Fruit fly (Drosophila melanogaster) whole organism, embryonic: ENCODE results near the gene Rab9Db.

ENCODE experiments used
- B-H1 ChIP-seq: fragments of 200-800 bp; sonication (Bioruptor generic); IDR thresholded peaks from 3 replicates; pipeline ENCODE4 v1.3.6; 2022; ENCODE audit warnings: missing biosample characterization, missing genetic modification characterization
- CG10431 ChIP-seq: fragments of 200-800 bp; sonication (Bioruptor generic); optimal IDR thresholded peaks from 3 replicates; lab custom pipeline; 2018; ENCODE audit warnings: missing biosample characterization, mild to moderate bottlenecking, missing genetic modification characterization
- CG11504 ChIP-seq: fragments of 200-800 bp; sonication (Bioruptor generic); optimal IDR thresholded peaks from 3 replicates; lab custom pipeline; 2019; ENCODE audit warnings: missing biosample characterization, mild to moderate bottlenecking, missing genetic modification characterization, moderate library complexity
- CG11723 ChIP-seq: fragments of 200-800 bp; sonication (Bioruptor generic); optimal IDR thresholded peaks from 2 replicates; lab custom pipeline; 2017; ENCODE audit warnings: missing biosample characterization, mild to moderate bottlenecking, missing genetic modification characterization
- CG14014 ChIP-seq: fragments of 200-800 bp; sonication (Bioruptor generic); IDR thresholded peaks from 2 replicates; pipeline ENCODE4 v1.3.6; 2022; ENCODE audit warnings: missing biosample characterization, missing genetic modification characterization
- CG15269 ChIP-seq: fragments of 200-800 bp; sonication (Bioruptor generic); optimal IDR thresholded peaks from 2 replicates; lab custom pipeline; 2018; ENCODE audit warnings: missing biosample characterization, mild to moderate bottlenecking, missing genetic modification characterization, moderate library complexity
- CG1529 ChIP-seq: fragments of 200-800 bp; sonication (Bioruptor generic); optimal IDR thresholded peaks from 3 replicates; lab custom pipeline; 2018; ENCODE audit warnings: missing biosample characterization, missing genetic modification characterization
- CG15479 ChIP-seq: fragments of 200-800 bp; sonication (Bioruptor generic); optimal IDR thresholded peaks from 3 replicates; lab custom pipeline; 2019; ENCODE audit warnings: missing biosample characterization, mild to moderate bottlenecking, missing genetic modification characterization, moderate library complexity
- CG1603 ChIP-seq: fragments of 200-800 bp; sonication (Bioruptor generic); optimal IDR thresholded peaks from 2 replicates; lab custom pipeline; 2019; ENCODE audit warnings: missing biosample characterization, mild to moderate bottlenecking, missing genetic modification characterization, moderate library complexity
- CG1647 ChIP-seq: fragments of 200-800 bp; sonication (Bioruptor generic); optimal IDR thresholded peaks from 3 replicates; lab custom pipeline; 2016; ENCODE audit warnings: missing biosample characterization, missing genetic modification characterization
- CG17328 ChIP-seq: fragments of 200-800 bp; sonication (Bioruptor generic); IDR thresholded peaks from 2 replicates; pipeline ENCODE4 v1.3.6; 2022; ENCODE audit warnings: missing biosample characterization, missing genetic modification characterization
- CG1832 ChIP-seq: fragments of 200-800 bp; sonication (Bioruptor generic); optimal IDR thresholded peaks from 2 replicates; lab custom pipeline; 2017; ENCODE audit warnings: missing biosample characterization, mild to moderate bottlenecking, missing genetic modification characterization, inconsistent platforms
- CG2202 ChIP-seq: fragments of 200-800 bp; sonication (Bioruptor generic); optimal IDR thresholded peaks from 2 replicates; lab custom pipeline; 2018; ENCODE audit warnings: missing biosample characterization, mild to moderate bottlenecking, missing genetic modification characterization
- CG2678 ChIP-seq: fragments of 200-800 bp; sonication (Bioruptor generic); optimal IDR thresholded peaks from 3 replicates; lab custom pipeline; 2019; ENCODE audit warnings: missing biosample characterization, mild to moderate bottlenecking, missing genetic modification characterization, moderate library complexity
- CG4328 ChIP-seq: fragments of 200-800 bp; sonication (Bioruptor generic); optimal IDR thresholded peaks from 3 replicates; lab custom pipeline; 2017; ENCODE audit warnings: missing biosample characterization, missing genetic modification reagents, missing genetic modification characterization
- CG7271 ChIP-seq: fragments of 200-800 bp; sonication (Bioruptor generic); optimal IDR thresholded peaks from 2 replicates; lab custom pipeline; 2018; ENCODE audit warnings: missing biosample characterization, mild to moderate bottlenecking, missing genetic modification characterization, moderate library complexity
- CG7839 ChIP-seq: fragments of 200-800 bp; sonication (Bioruptor generic); optimal IDR thresholded peaks from 3 replicates; lab custom pipeline; 2018; ENCODE audit warnings: missing biosample characterization, mild to moderate bottlenecking, missing genetic modification characterization, moderate library complexity
- CG7987 ChIP-seq: fragments of 200-800 bp; sonication (Bioruptor generic); optimal IDR thresholded peaks from 2 replicates; lab custom pipeline; 2018; ENCODE audit warnings: missing biosample characterization, mild to moderate bottlenecking, missing genetic modification characterization, moderate library complexity
- CG8478 ChIP-seq: fragments of >200 bp; optimal IDR thresholded peaks from 2 replicates; lab custom pipeline; 2018
- CG8924 ChIP-seq: fragments of 200-800 bp; optimal IDR thresholded peaks from 3 replicates; lab custom pipeline; 2019; ENCODE audit warnings: missing biosample characterization, mild to moderate bottlenecking, missing genetic modification characterization, moderate library complexity
- CG9932 ChIP-seq: fragments of 200-800 bp; sonication (Bioruptor generic); IDR thresholded peaks from 2 replicates; pipeline ENCODE4 v1.3.6; 2022; ENCODE audit warnings: missing biosample characterization, missing genetic modification characterization
- CHES-1-like ChIP-seq: fragments of 200-800 bp; sonication (Bioruptor generic); optimal IDR thresholded peaks from 2 replicates; lab custom pipeline; 2016; ENCODE audit warnings: missing biosample characterization, missing genetic modification characterization
- D ChIP-seq, 2 experiments: fragments of 200-800 bp in 1 of 2; fragments of >200 bp in 1 of 2; sonication (Bioruptor generic) in 1 of 2; optimal IDR thresholded peaks; 2 replicates in 1 of 2; 3 replicates in 1 of 2; lab custom pipeline; 2017; ENCODE audit warnings: mild to moderate bottlenecking in 1 of 2, missing biosample characterization in 1 of 2, missing genetic modification characterization in 1 of 2, missing genetic modification reagents in 1 of 2
- H15 ChIP-seq: fragments of 200-800 bp; sonication (Bioruptor generic); IDR thresholded peaks from 3 replicates; pipeline ENCODE4 v1.3.6; 2022; ENCODE audit warnings: missing biosample characterization, missing genetic modification characterization
- Hmr ChIP-seq: fragments of 200-800 bp; sonication (Bioruptor generic); optimal IDR thresholded peaks from 3 replicates; lab custom pipeline; 2017; ENCODE audit warnings: mild to moderate bottlenecking, missing biosample characterization, missing genetic modification reagents, missing genetic modification characterization
- MBD-R2 ChIP-seq: fragments of 200-800 bp; sonication (Bioruptor generic); IDR thresholded peaks from 2 replicates; pipeline ENCODE4 v1.3.6; 2022; ENCODE audit warnings: missing biosample characterization, missing genetic modification characterization
- Mes4 ChIP-seq: fragments of 200-800 bp; sonication (Bioruptor generic); optimal IDR thresholded peaks from 2 replicates; lab custom pipeline; 2016; ENCODE audit warnings: missing biosample characterization, missing genetic modification characterization
- Ravus ChIP-seq: fragments of 200-800 bp; sonication (Bioruptor generic); IDR thresholded peaks from 2 replicates; pipeline ENCODE4 v1.3.6; 2022; ENCODE audit warnings: missing biosample characterization, missing genetic modification characterization
- Stat92E ChIP-seq, 3 experiments: fragments of >200 bp in 2 of 3; fragments of 200-800 bp in 1 of 3; sonication (Bioruptor generic) in 1 of 3; optimal IDR thresholded peaks; 2 replicates each; lab custom pipeline; 2017 to 2019; ENCODE audit warnings: missing biosample characterization in 3 of 3, missing genetic modification characterization in 3 of 3, mild to moderate bottlenecking in 1 of 3, moderate library complexity in 1 of 3
- TFAM ChIP-seq: fragments of 200-800 bp; sonication (Bioruptor generic); optimal IDR thresholded peaks from 2 replicates; lab custom pipeline; 2017; ENCODE audit warnings: missing biosample characterization, missing genetic modification characterization, inconsistent platforms
- abd-A ChIP-seq: fragments of 200-800 bp; sonication (Bioruptor generic); optimal IDR thresholded peaks from 3 replicates; lab custom pipeline; 2019; ENCODE audit warnings: missing biosample characterization, mild to moderate bottlenecking, missing genetic modification characterization, moderate library complexity
- btn ChIP-seq: fragments of 200-800 bp; sonication (Bioruptor generic); optimal IDR thresholded peaks from 2 replicates; lab custom pipeline; 2016; ENCODE audit warnings: missing biosample characterization, missing genetic modification characterization
- cg ChIP-seq: fragments of 200-800 bp; sonication (Bioruptor generic); optimal IDR thresholded peaks from 3 replicates; lab custom pipeline; 2019; ENCODE audit warnings: missing biosample characterization, mild to moderate bottlenecking, missing genetic modification characterization, moderate library complexity
- dimm ChIP-seq: fragments of 200-800 bp; sonication (Bioruptor generic); IDR thresholded peaks from 2 replicates; pipeline ENCODE4 v1.3.6; 2022; ENCODE audit warnings: missing biosample characterization, missing genetic modification characterization
- en ChIP-seq: fragments of 200-800 bp; sonication (Bioruptor generic); optimal IDR thresholded peaks from 2 replicates; lab custom pipeline; 2016; ENCODE audit warnings: missing biosample characterization, missing genetic modification characterization
- fd102C ChIP-seq: fragments of 200-800 bp; sonication (Bioruptor generic); optimal IDR thresholded peaks from 2 replicates; lab custom pipeline; 2018; ENCODE audit warnings: missing biosample characterization, mild to moderate bottlenecking, missing genetic modification characterization, moderate library complexity
- gcm ChIP-seq: fragments of 200-800 bp; sonication (Bioruptor generic); optimal IDR thresholded peaks from 2 replicates; lab custom pipeline; 2019; ENCODE audit warnings: missing biosample characterization, mild to moderate bottlenecking, missing genetic modification characterization, moderate library complexity
- insv ChIP-seq, 2 experiments: fragments of 200-800 bp; sonication (Bioruptor generic); optimal IDR thresholded peaks; 3 replicates each; lab custom pipeline; 2016 to 2018; ENCODE audit warnings: missing biosample characterization in 2 of 2, missing genetic modification characterization in 2 of 2
- onecut ChIP-seq: fragments of 200-800 bp; sonication (Bioruptor generic); IDR thresholded peaks from 2 replicates; pipeline ENCODE4 v1.3.6; 2022; ENCODE audit warnings: missing biosample characterization, missing genetic modification characterization
- ranshi ChIP-seq: fragments of 200-800 bp; sonication (Bioruptor generic); IDR thresholded peaks from 2 replicates; pipeline ENCODE4 v1.3.6; 2022; ENCODE audit warnings: missing biosample characterization, missing genetic modification characterization
- repo ChIP-seq: fragments of 200-800 bp; sonication (Bioruptor generic); optimal IDR thresholded peaks from 2 replicates; lab custom pipeline; 2016; ENCODE audit warnings: missing biosample characterization, missing genetic modification characterization
- sens-2 ChIP-seq: fragments of 200-800 bp; sonication (Bioruptor generic); IDR thresholded peaks from 2 replicates; pipeline ENCODE4 v1.3.6; 2022; ENCODE audit warnings: missing biosample characterization, missing genetic modification characterization
- stwl ChIP-seq: fragments of 200-800 bp; sonication (Bioruptor generic); optimal IDR thresholded peaks from 3 replicates; lab custom pipeline; 2018; ENCODE audit warnings: missing biosample characterization, mild to moderate bottlenecking, missing genetic modification characterization, moderate library complexity
- tap ChIP-seq: fragments of 200-800 bp; optimal IDR thresholded peaks from 3 replicates; lab custom pipeline; 2019; ENCODE audit warnings: missing biosample characterization, mild to moderate bottlenecking, missing genetic modification characterization, moderate library complexity
- unpg ChIP-seq: fragments of 200-800 bp; sonication (Bioruptor generic); optimal IDR thresholded peaks from 3 replicates; lab custom pipeline; 2018; ENCODE audit warnings: missing biosample characterization, mild to moderate bottlenecking, missing genetic modification characterization, moderate library complexity

Gene Rab9Db

dm6 chrX:10582064-10582463 lies 41.0 kb downstream of the Rab9Db start (continued):
- TF ChIP-seq CG2202 (tag; lab: Kevin White, UChicago) (peak; percentile 74), CG7987 (peak; percentile 17), CG15479 (GFP tag; lab: Kevin White, UChicago) (peak; percentile 12), btn (GFP tag; lab: Kevin White, UChicago) (peak; percentile 14), stwl (no peak), Stat92E (GFP tag; optimal IDR thresholded peaks at IDR 0.05; lab: Kevin White, UChicago) (no peak), CG1647 (GFP tag; lab: Kevin White, UChicago) (no peak), D (optimal IDR thresholded peaks at IDR 0.05; lab: Kevin White, UChicago) (no peak), D (GFP tag; optimal IDR thresholded peaks at IDR 0.05; lab: Kevin White, UChicago) (peak; percentile 36), cg (GFP tag; lab: Kevin White, UChicago) (peak; percentile 24), abd-A (tag; lab: Kevin White, UChicago) (no peak), CG14014 (GFP tag; lab: Robert Waterston, UW) (peak; percentile 8; the same call in 1 of the 2 replicates), CG2678 (peak; percentile 45), fd102C (peak; percentile 84), en (GFP tag; lab: Kevin White, UChicago) (no peak), CG7839 (peak; percentile 10), Hmr (GFP tag; lab: Kevin White, UChicago) (peak; percentile 29), CG8924 (tag; lab: Kevin White, UChicago) (peak; percentile 4), CG9932 (no peak), CG11723 (GFP tag; lab: Kevin White, UChicago) (peak; percentile 22), Mes4 (peak; percentile 37), CHES-1-like (GFP tag; lab: Kevin White, UChicago) (peak; percentile 30), sens-2 (GFP tag; lab: Robert Waterston, UW) (no peak), B-H1 (GFP tag; lab: Robert Waterston, UW) (no peak), Ravus (GFP tag; lab: Robert Waterston, UW) (no peak), insv (GFP tag; optimal IDR thresholded peaks at IDR 0.05; lab: Kevin White, UChicago) (no peak), onecut (GFP tag; lab: Robert Waterston, UW) (peak; percentile 57; the same call in 1 of the 2 replicates), ranshi (GFP tag; lab: Robert Waterston, UW) (no peak), CG1603 (tag; lab: Kevin White, UChicago) (peak; percentile 62), MBD-R2 (GFP tag; lab: Robert Waterston, UW) (no peak), CG7271 (tag; lab: Kevin White, UChicago) (peak; percentile 27), TFAM (GFP tag; lab: Kevin White, UChicago) (no peak), CG11504 (tag; lab: Kevin White, UChicago) (peak; percentile 15), unpg (GFP tag; lab: Kevin White, UChicago) (peak; percentile 61), CG17328 (GFP tag; lab: Robert Waterston, UW) (no peak), repo (GFP tag; lab: Kevin White, UChicago) (no peak), CG8478 (lab: Kevin White, UChicago) (no peak), tap (tag; lab: Kevin White, UChicago) (peak; percentile 25), CG15269 (peak; percentile 23), gcm (GFP tag; lab: Kevin White, UChicago) (peak; percentile 33), CG10431 (GFP tag; lab: Kevin White, UChicago) (no peak), CG1832 (GFP tag; lab: Kevin White, UChicago) (no peak), CG1529 (GFP tag; lab: Kevin White, UChicago) (peak; percentile 49), dimm (GFP tag; lab: Robert Waterston, UW) (no peak), H15 (GFP tag; lab: Robert Waterston, UW) (no peak), CG4328 (peak; percentile 31)
